Fruit fly (Drosophila melanogaster) whole organism, wandering third instar larva: ENCODE results near the gene Cht7.

Experiments used
- Abd-B ChIP-seq: fragments of >200 bp; optimal IDR thresholded peaks from 2 replicates; lab custom pipeline; 2017; ENCODE audit warnings: missing biosample characterization, missing genetic modification characterization
- CG9705 ChIP-seq: fragments of 200-800 bp; sonication (Bioruptor generic); optimal IDR thresholded peaks from 2 replicates; lab custom pipeline; 2018; ENCODE audit warnings: missing biosample characterization, mild to moderate bottlenecking, missing genetic modification characterization
- Dfd ChIP-seq: fragments of >200 bp; optimal IDR thresholded peaks from 2 replicates; lab custom pipeline; 2017; ENCODE audit warnings: missing biosample characterization, missing genetic modification characterization
- Dif ChIP-seq: fragments of 200-275, 200-300 bp; sonication (Bioruptor generic); optimal IDR thresholded peaks from 2 replicates; lab custom pipeline; 2018; ENCODE audit warnings: missing biosample characterization, missing genetic modification characterization; ENCODE audit not compliant: partially characterized antibody
- HLH106 ChIP-seq: fragments of 200-800 bp; optimal IDR thresholded peaks from 3 replicates; lab custom pipeline; 2019; ENCODE audit warnings: missing biosample characterization, mild to moderate bottlenecking, missing genetic modification characterization, moderate library complexity
- Hnf4 ChIP-seq: fragments of 200-800 bp; sonication (Bioruptor generic); optimal IDR thresholded peaks from 2 replicates; lab custom pipeline; 2016; ENCODE audit warnings: missing biosample characterization, mild to moderate bottlenecking, missing genetic modification characterization
- Jra ChIP-seq: sonication (Bioruptor generic); optimal IDR thresholded peaks from 2 replicates; lab custom pipeline; 2016; ENCODE audit warnings: missing biosample characterization, missing genetic modification characterization
- dl ChIP-seq, 2 experiments: fragments of 175-275, 200-275 bp in 1 of 2; fragments of 200-275 bp in 1 of 2; sonication (Bioruptor generic); optimal IDR thresholded peaks; lab custom pipeline; 2018; ENCODE audit warnings: mild to moderate bottlenecking in 2 of 2, missing biosample characterization in 2 of 2, missing genetic modification characterization in 2 of 2, moderate library complexity in 2 of 2; ENCODE audit not compliant: partially characterized antibody in 2 of 2, insufficient read depth in 1 of 2
- dsf ChIP-seq: sonication (Bioruptor generic); optimal IDR thresholded peaks from 2 replicates; lab custom pipeline; 2016; ENCODE audit warnings: missing biosample characterization, missing genetic modification characterization, borderline replicate concordance
- fru ChIP-seq: fragments of 200-800 bp; sonication (Bioruptor generic); optimal IDR thresholded peaks from 3 replicates; lab custom pipeline; 2016; ENCODE audit warnings: missing biosample characterization, mild to moderate bottlenecking, missing genetic modification characterization
- lola ChIP-seq: fragments of >200 bp; optimal IDR thresholded peaks from 2 replicates; lab custom pipeline; 2017; ENCODE audit warnings: missing biosample characterization, missing genetic modification characterization
- sv ChIP-seq: fragments of 200-800 bp; sonication (Bioruptor generic); optimal IDR thresholded peaks from 3 replicates; lab custom pipeline; 2016; ENCODE audit warnings: missing biosample characterization, missing genetic modification characterization
- usp ChIP-seq: fragments of >200 bp; optimal IDR thresholded peaks from 2 replicates; lab custom pipeline; 2017; ENCODE audit warnings: missing biosample characterization, missing genetic modification characterization

dm6 chr3L:3134064-3134545 lies 27.3 kb upstream of the Cht7 start:
- TF ChIP-seq HLH106 (no peak), usp (GFP tag; lab: Kevin White, UChicago) (no peak), Hnf4 (GFP tag; lab: Kevin White, UChicago) (no peak), Dfd (GFP tag; lab: Kevin White, UChicago) (no peak), CG9705 (GFP tag; lab: Kevin White, UChicago) (no peak), Abd-B (GFP tag; lab: Kevin White, UChicago) (no peak), Dif (GFP tag; lab: Kevin White, UChicago) (peak; percentile 44), dsf (no peak), lola (GFP tag; lab: Kevin White, UChicago) (no peak), dl (GFP tag; optimal IDR thresholded peaks at IDR 0.05; lab: Kevin White, UChicago; ENCODE audit: insufficient read depth in 1 of 2, partially characterized antibody in 2 of 2) (peak; percentile 0 to 71), Jra (GFP tag; lab: Kevin White, UChicago) (no peak), fru (GFP tag; lab: Kevin White, UChicago) (no peak), sv (GFP tag; lab: Kevin White, UChicago) (no peak)
